Fruit fly (Drosophila melanogaster) Kc167 (cell line): Measurements from ENCODE around the gene Lkb1.

Experiments
- Myc ChIP-seq: fragments of >200 bp; optimal IDR thresholded peaks from 2 replicates; lab custom pipeline; 2017; ENCODE audit warnings: missing external identifiers
- h ChIP-seq: fragments of >200 bp; optimal IDR thresholded peaks from 3 replicates; lab custom pipeline; 2018; ENCODE audit warnings: missing external identifiers
- insv ChIP-seq: fragments of >200 bp; optimal IDR thresholded peaks from 3 replicates; lab custom pipeline; 2018; ENCODE audit warnings: missing external identifiers
- psq ChIP-seq: fragments of >200 bp; optimal IDR thresholded peaks from 2 replicates; lab custom pipeline; 2017; ENCODE audit warnings: missing external identifiers
- ttk ChIP-seq: sonication (Bioruptor generic); optimal IDR thresholded peaks from 2 replicates; lab custom pipeline; 2017; ENCODE audit warnings: missing external identifiers

dm6 chr3R:13719053-13719452, 42.7 kb downstream of the Lkb1 start:
- TF ChIP-seq h (lab: Kevin White, UChicago), result no peak
- no peak for TF ChIP-seq insv (lab: Kevin White, UChicago)
- no peak for TF ChIP-seq psq (lab: Kevin White, UChicago)
- no peak for TF ChIP-seq Myc (lab: Kevin White, UChicago)
- TF ChIP-seq ttk (lab: Kevin White, UChicago), result no peak
